Worm (Caenorhabditis elegans) whole organism, young adult: Measurements from ENCODE around the gene D1086.11.

Experiments used
- ekl-4 ChIP-seq: fragments of 200-800 bp; sonication (Bioruptor generic); IDR thresholded peaks from 2 replicates; pipeline ENCODE4 v1.3.6; 2022; ENCODE audit warnings: missing genetic modification reagents, missing genetic modification characterization, missing compliant biosample characterization
- mxl-1 ChIP-seq: sonication (generic microtip); optimal IDR thresholded peaks from 2 replicates; lab custom pipeline; 2016; ENCODE audit warnings: missing genetic modification characterization, missing compliant biosample characterization
- nhr-90 ChIP-seq: sonication (generic microtip); optimal IDR thresholded peaks from 2 replicates; lab custom pipeline; 2016; ENCODE audit warnings: missing genotype, mild to moderate bottlenecking, missing genetic modification characterization, missing compliant biosample characterization
- snpc-1.1 ChIP-seq: sonication (generic microtip); optimal IDR thresholded peaks from 2 replicates; lab custom pipeline; 2017; ENCODE audit warnings: missing genetic modification characterization, mild to moderate bottlenecking, missing compliant biosample characterization, antibody characterized with exemption, moderate library complexity, missing genotype, missing genetic modification reagents; ENCODE audit not compliant: insufficient read depth
- unc-62 ChIP-seq: fragments of 150-350 bp; optimal IDR thresholded peaks from 2 replicates; lab custom pipeline; 2014; ENCODE audit warnings: missing biosample characterization, missing genetic modification reagents, missing genetic modification characterization
- zim-3 ChIP-seq: sonication (generic microtip); optimal IDR thresholded peaks from 2 replicates; lab custom pipeline; 2017; ENCODE audit warnings: mild to moderate bottlenecking, missing genetic modification characterization, moderate library complexity, missing compliant biosample characterization

- TF ChIP-seq unc-62: no peak
- no peak for TF ChIP-seq nhr-90 (tag; lab: Kevin White, UChicago)
- TF ChIP-seq zim-3 (tag; lab: Kevin White, UChicago): no peak
- no peak for TF ChIP-seq ekl-4 (GFP tag; lab: Robert Waterston, UW)
- no peak for TF ChIP-seq snpc-1.1 (tag; lab: Kevin White, UChicago)
- no peak for TF ChIP-seq mxl-1
These were observed 33.3 kb downstream of the D1086.11 start, which contains the start of gene H39E23.3 for ce11 chrV:14107511-14107910.
